Fruit fly (Drosophila melanogaster): Measurements from ENCODE around the gene CG5382.

The CG5382 gene

dm6 chr3R:22379942-22380341 lies 14.2 kb upstream of the CG5382 start, which contains the start of gene CG34149:
CG34149 (plus strand) TSS chr3R:22380128.
- TF ChIP-seq CTCF (optimal IDR thresholded peaks at IDR 0.05), result no peak
- no peak for TF ChIP-seq CG8478 (optimal IDR thresholded peaks at IDR 0.05)

dm6 chr3R:22375674-22376073 lies 9.9 kb upstream of the CG5382 start, which contains the start of gene CG18596:
CG18596 (plus strand) TSS chr3R:22375923.
- TF ChIP-seq CTCF (optimal IDR thresholded peaks at IDR 0.05), result no peak
- no peak for TF ChIP-seq CG8478 (optimal IDR thresholded peaks at IDR 0.05)

dm6 chr3R:22372535-22372934 lies 6.8 kb upstream of the CG5382 start, which contains the start of gene CG7069:
CG7069 (plus strand) TSS chr3R:22372835.
- TF ChIP-seq CG8478 (optimal IDR thresholded peaks at IDR 0.05) (no peak), CTCF (optimal IDR thresholded peaks at IDR 0.05) (no peak)

dm6 chr3R:22368777-22369214 lies 3.0 kb upstream of the CG5382 start:
- no peak for TF ChIP-seq CG8478 (optimal IDR thresholded peaks at IDR 0.05)

- TF ChIP-seq CG8478 (optimal IDR thresholded peaks at IDR 0.05), result no peak
- no peak for TF ChIP-seq CTCF (optimal IDR thresholded peaks at IDR 0.05)
Measured at dm6 chr3R:22368077-22368776, 2.4 kb upstream of the CG5382 start.

dm6 chr3R:22367126-22368076 lies 1.6 kb upstream of the CG5382 start, which contains the start of the genes Polr3F and PyK:
Polr3F (minus strand) TSS chr3R:22367373.
PyK (plus strand) TSS chr3R:22367536.
- no peak for TF ChIP-seq CG8478 (optimal IDR thresholded peaks at IDR 0.05)
- TF ChIP-seq CTCF (optimal IDR thresholded peaks at IDR 0.05), result no peak

- no peak for TF ChIP-seq CG8478 (optimal IDR thresholded peaks at IDR 0.05)
- TF ChIP-seq CTCF (optimal IDR thresholded peaks at IDR 0.05), result peak in 1 of 2 experiments; percentile 32
Measured at dm6 chr3R:22362218-22362907, 3.4 kb downstream of the CG5382 start, which contains the start of the genes JMJD6, CG7071 and Muted. JMJD6 (minus strand) TSS chr3R:22362371. CG7071 (plus strand) TSS chr3R:22362620. Muted (plus strand) TSS chr3R:22362620.

- TF ChIP-seq CTCF (optimal IDR thresholded peaks at IDR 0.05) (no peak), CG8478 (optimal IDR thresholded peaks at IDR 0.05) (no peak)
Measured at dm6 chr3R:22358810-22359209, 7.0 kb downstream of the CG5382 start.

- no peak for TF ChIP-seq CG8478 (optimal IDR thresholded peaks at IDR 0.05)
- TF ChIP-seq CTCF (optimal IDR thresholded peaks at IDR 0.05), result no peak
Measured at dm6 chr3R:22357942-22358341, 7.8 kb downstream of the CG5382 start.

- TF ChIP-seq CTCF (optimal IDR thresholded peaks at IDR 0.05) (peak; percentile 72 to 77), CG8478 (optimal IDR thresholded peaks at IDR 0.05) (no peak)
Measured at dm6 chr3R:22356464-22357410, 9.0 kb downstream of the CG5382 start, which contains the start of gene Sar1. Sar1 (plus strand) TSS chr3R:22356685.

dm6 chr3R:22351396-22351795 lies 14.4 kb downstream of the CG5382 start, which contains the start of gene rdhB:
rdhB (plus strand) TSS chr3R:22351696.
- no peak for TF ChIP-seq CTCF (optimal IDR thresholded peaks at IDR 0.05)
- no peak for TF ChIP-seq CG8478 (optimal IDR thresholded peaks at IDR 0.05)

dm6 chr3R:22342708-22343107 lies 23.1 kb downstream of the CG5382 start:
- TF ChIP-seq CTCF (optimal IDR thresholded peaks at IDR 0.05) (no peak), CG8478 (optimal IDR thresholded peaks at IDR 0.05) (no peak)

- TF ChIP-seq CTCF (optimal IDR thresholded peaks at IDR 0.05), result no peak
- TF ChIP-seq CG8478 (optimal IDR thresholded peaks at IDR 0.05), result no peak
Measured at dm6 chr3R:22342151-22342550, 23.6 kb downstream of the CG5382 start, which contains the start of gene CG5386. CG5386 (minus strand) TSS chr3R:22342251.

Data from S2 (cell line).